Worm (Caenorhabditis elegans) whole organism, early embryonic: Measurements from ENCODE around the gene R09H3.3.

Source experiments
- B0310.2 ChIP-seq: sonication (generic microtip); optimal IDR thresholded peaks from 2 replicates; lab custom pipeline; 2016; ENCODE audit warnings: mild to moderate bottlenecking, missing genetic modification characterization, missing compliant biosample characterization
- aly-1 ChIP-seq: sonication (generic microtip); optimal IDR thresholded peaks from 2 replicates; lab custom pipeline; 2016; ENCODE audit warnings: missing genetic modification characterization, missing compliant biosample characterization
- ama-1 ChIP-seq: fragments of 150-350 bp; optimal IDR thresholded peaks from 2 replicates; lab custom pipeline; 2014
- ceh-36 ChIP-seq: sonication (generic microtip); optimal IDR thresholded peaks from 2 replicates; lab custom pipeline; 2016; ENCODE audit warnings: missing genetic modification characterization, inconsistent platforms, missing compliant biosample characterization
- ets-7 ChIP-seq: sonication (generic microtip); optimal IDR thresholded peaks from 2 replicates; lab custom pipeline; 2016; ENCODE audit warnings: missing genotype, missing genetic modification characterization, missing compliant biosample characterization
- hmbx-1 ChIP-seq: sonication (generic microtip); optimal IDR thresholded peaks from 2 replicates; lab custom pipeline; 2016; ENCODE audit warnings: mild to moderate bottlenecking, missing genetic modification characterization, missing compliant biosample characterization
- hmg-4 ChIP-seq: fragments of 200-800 bp; sonication (Bioruptor generic); optimal IDR thresholded peaks from 2 replicates; lab custom pipeline; 2018; ENCODE audit warnings: mild to moderate bottlenecking, missing genetic modification characterization, missing compliant biosample characterization
- scrt-1 ChIP-seq: fragments of 200-800 bp; sonication (Bioruptor generic); IDR thresholded peaks from 2 replicates; pipeline ENCODE4 v1.3.6; 2022; ENCODE audit warnings: missing genetic modification characterization, missing compliant biosample characterization
- sea-1 ChIP-seq: fragments of 200-800 bp; sonication (Bioruptor generic); conservative IDR thresholded peaks from 2 replicates; pipeline ENCODE4 v1.3.6; 2022; ENCODE audit warnings: missing genetic modification characterization, missing compliant biosample characterization
- tbx-37 ChIP-seq: fragments of 200-800 bp; sonication (Bioruptor generic); conservative IDR thresholded peaks from 2 replicates; pipeline ENCODE4 v1.3.6; 2022; ENCODE audit warnings: missing genetic modification reagents, missing genetic modification characterization, missing compliant biosample characterization

DNA sequence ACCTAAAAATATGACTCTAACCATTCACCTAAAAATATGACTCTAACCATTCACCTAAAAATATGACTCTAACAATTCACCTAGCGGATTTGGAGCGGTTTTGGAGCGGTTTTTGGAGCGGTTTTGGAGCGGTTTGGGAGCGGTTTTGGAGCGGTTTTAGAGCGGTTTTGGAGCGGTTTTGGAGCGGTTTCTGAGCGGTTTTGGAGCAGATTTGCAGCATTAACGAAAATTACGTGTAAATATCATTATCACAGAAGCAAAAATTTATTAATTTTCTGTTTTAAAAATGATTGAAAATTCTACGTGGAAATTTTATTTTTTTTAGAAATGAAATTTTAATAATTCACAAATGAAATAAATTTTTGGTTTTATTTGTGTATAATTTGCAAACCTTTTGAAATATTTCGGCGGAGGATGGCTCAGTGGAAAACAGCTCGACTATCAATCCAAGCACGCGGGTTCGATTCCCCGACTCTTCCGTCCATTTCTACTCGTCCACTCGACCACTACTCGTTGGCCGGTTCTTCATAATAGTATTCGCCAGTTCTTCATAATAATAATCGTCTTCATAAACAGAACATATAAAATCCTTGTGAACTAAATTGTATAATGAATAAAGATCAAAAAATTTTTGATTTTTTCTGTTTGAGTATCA, 25.1 kb downstream of the R09H3.3 start:
- TF ChIP-seq sea-1 (GFP tag; lab: Robert Waterston, UW) (no peak), hmbx-1 (tag; lab: Kevin White, UChicago) (no peak), ets-7 (tag; lab: Kevin White, UChicago) (no peak), aly-1 (tag; lab: Kevin White, UChicago) (no peak), tbx-37 (GFP tag; lab: Robert Waterston, UW) (no peak), scrt-1 (no peak), ama-1 (lab: Kevin White, UChicago) (no peak), B0310.2 (no peak), hmg-4 (GFP tag; lab: Kevin White, UChicago) (no peak), ceh-36 (tag; lab: Kevin White, UChicago) (no peak)
